Fruit fly (Drosophila melanogaster): ENCODE data around the gene CG42588.
A peak's percentile ranks its signal among the peaks of the same experiment; 100 is the strongest.

Gene CG42588

dm6 chr3L:12805660-12806289 lies 8.3 kb upstream of the CG42588 start, which contains the start of gene Sap130 (continued):
- 0 out of 3 replicates have a peak, but pooled peaks have one; percentile 13 for TF ChIP-seq knrl (GFP tag; IDR thresholded peaks at IDR 0.05; ENCODE audit: partially characterized antibody)
- no peak for TF ChIP-seq CG30431 (GFP tag; optimal IDR thresholded peaks at IDR 0.05)
- no peak for TF ChIP-seq Hr39 (optimal IDR thresholded peaks at IDR 0.05)
- TF ChIP-seq toy (GFP tag; IDR thresholded peaks at IDR 0.05), result no peak
- no peak for TF ChIP-seq CG31441 (GFP tag; IDR thresholded peaks at IDR 0.05)
- peak; percentile 31 for TF ChIP-seq CG3163 (GFP tag; optimal IDR thresholded peaks at IDR 0.05)
- TF ChIP-seq NC2β (GFP tag; optimal IDR thresholded peaks at IDR 0.05), result peak; percentile 5
- peak; percentile 30 for TF ChIP-seq CG9797 (GFP tag; optimal IDR thresholded peaks at IDR 0.05)
- 0 out of 2 replicates have a peak, but pooled peaks have one; percentile 20 for TF ChIP-seq tna (GFP tag; IDR thresholded peaks at IDR 0.05; ENCODE audit: partially characterized antibody)
- peak; percentile 72 for TF ChIP-seq gfzf (GFP tag; optimal IDR thresholded peaks at IDR 0.05)
- TF ChIP-seq bbx (GFP tag; IDR thresholded peaks at IDR 0.05; ENCODE audit: partially characterized antibody), result 0 out of 2 replicates have a peak, but pooled peaks have one; percentile 5
- no peak for TF ChIP-seq grau (tag; optimal IDR thresholded peaks at IDR 0.05)
- no peak for TF ChIP-seq vnd (GFP tag; IDR thresholded peaks at IDR 0.05; ENCODE audit: partially characterized antibody)
- no peak for TF ChIP-seq CG4328 (GFP tag; optimal IDR thresholded peaks at IDR 0.05)
- no peak for TF ChIP-seq D19A (tag; optimal IDR thresholded peaks at IDR 0.05)
- TF ChIP-seq zen (tag; optimal IDR thresholded peaks at IDR 0.05), result peak; percentile 6
- TF ChIP-seq Dek (tag; optimal IDR thresholded peaks at IDR 0.05), result no peak
- TF ChIP-seq Trl (optimal IDR thresholded peaks at IDR 0.05), result peak in 1 of 2 experiments; percentile 72
- no peak for TF ChIP-seq Trl (GFP tag; optimal IDR thresholded peaks at IDR 0.05)
- TF ChIP-seq Dfd (GFP tag; optimal IDR thresholded peaks at IDR 0.05), result no peak
- peak; percentile 32 for TF ChIP-seq pzg (GFP tag; optimal IDR thresholded peaks at IDR 0.05)
- TF ChIP-seq ab (GFP tag; optimal IDR thresholded peaks at IDR 0.05), result no peak
- TF ChIP-seq CG12769 (tag; optimal IDR thresholded peaks at IDR 0.05), result no peak
- TF ChIP-seq Dll (GFP tag; IDR thresholded peaks at IDR 0.05; ENCODE audit: partially characterized antibody), result 0 out of 4 replicates have a peak, but pooled peaks have one; percentile 41
- no peak for TF ChIP-seq CG12391 (tag; optimal IDR thresholded peaks at IDR 0.05)
- no peak for TF ChIP-seq Fer1 (GFP tag; optimal IDR thresholded peaks at IDR 0.05)
- TF ChIP-seq Blimp-1 (GFP tag; optimal IDR thresholded peaks at IDR 0.05), result no peak
- TF ChIP-seq pita (GFP tag; optimal IDR thresholded peaks at IDR 0.05), result no peak
- TF ChIP-seq MESR4 (GFP tag; optimal IDR thresholded peaks at IDR 0.05), result peak; percentile 75

dm6 chr3L:12806290-12806743 lies 7.7 kb upstream of the CG42588 start:
- TF ChIP-seq CG12155 (GFP tag; optimal IDR thresholded peaks at IDR 0.05), result peak; percentile 15
- TF ChIP-seq gsb-n (tag; optimal IDR thresholded peaks at IDR 0.05), result peak; percentile 50
- no peak for TF ChIP-seq Bteb2 (GFP tag; optimal IDR thresholded peaks at IDR 0.05)
- peak; percentile 20 for TF ChIP-seq CG1602 (GFP tag; optimal IDR thresholded peaks at IDR 0.05)
- peak; percentile 47 for TF ChIP-seq tin (GFP tag; optimal IDR thresholded peaks at IDR 0.05)
- TF ChIP-seq CG34224 (GFP tag; IDR thresholded peaks at IDR 0.05; ENCODE audit: partially characterized antibody), result no peak
- peak in 1 of 3 experiments; percentile 39 for TF ChIP-seq lola (GFP tag; optimal IDR thresholded peaks at IDR 0.05)
- TF ChIP-seq Dbx (GFP tag; IDR thresholded peaks at IDR 0.05), result no peak
- no peak for TF ChIP-seq knrl (GFP tag; IDR thresholded peaks at IDR 0.05; ENCODE audit: partially characterized antibody)
- TF ChIP-seq CG5953 (GFP tag; IDR thresholded peaks at IDR 0.05), result no peak
- peak; percentile 4 for TF ChIP-seq Mad (GFP tag; optimal IDR thresholded peaks at IDR 0.05)
- 0 out of 2 replicates have a peak, but pooled peaks have one; percentile 52 for TF ChIP-seq CG17328 (GFP tag; IDR thresholded peaks at IDR 0.05)
- peak; percentile 71 for TF ChIP-seq CG18262 (tag; optimal IDR thresholded peaks at IDR 0.05)
- peak; percentile 28 for TF ChIP-seq CG3407 (GFP tag; optimal IDR thresholded peaks at IDR 0.05)
- peak; percentile 62 for TF ChIP-seq CG7556 (GFP tag; optimal IDR thresholded peaks at IDR 0.05)
- TF ChIP-seq CG4424 (GFP tag; optimal IDR thresholded peaks at IDR 0.05), result peak; percentile 19
- peak; percentile 44 for TF ChIP-seq ewg (GFP tag; optimal IDR thresholded peaks at IDR 0.05)
- peak; percentile 72 for TF ChIP-seq row (GFP tag; IDR thresholded peaks at IDR 0.05)
- TF ChIP-seq CG32767 (GFP tag; IDR thresholded peaks at IDR 0.05), result 0 out of 2 replicates have a peak, but pooled peaks have one; percentile 85
- peak; percentile 63 for TF ChIP-seq CG7839 (tag; optimal IDR thresholded peaks at IDR 0.05)
- TF ChIP-seq CG10959 (GFP tag; IDR thresholded peaks at IDR 0.05), result no peak
- TF ChIP-seq hb (GFP tag; IDR thresholded peaks at IDR 0.05; ENCODE audit: partially characterized antibody), result no peak
